Fruit fly (Drosophila melanogaster): Measurements from ENCODE around the gene CG15579.
"Not testable (repeated sequence)": the region's sequence is repeated elsewhere in the genome, so short reads cannot be mapped to it uniquely, and the experiment has no call there.

CG15579 gene

DNA sequence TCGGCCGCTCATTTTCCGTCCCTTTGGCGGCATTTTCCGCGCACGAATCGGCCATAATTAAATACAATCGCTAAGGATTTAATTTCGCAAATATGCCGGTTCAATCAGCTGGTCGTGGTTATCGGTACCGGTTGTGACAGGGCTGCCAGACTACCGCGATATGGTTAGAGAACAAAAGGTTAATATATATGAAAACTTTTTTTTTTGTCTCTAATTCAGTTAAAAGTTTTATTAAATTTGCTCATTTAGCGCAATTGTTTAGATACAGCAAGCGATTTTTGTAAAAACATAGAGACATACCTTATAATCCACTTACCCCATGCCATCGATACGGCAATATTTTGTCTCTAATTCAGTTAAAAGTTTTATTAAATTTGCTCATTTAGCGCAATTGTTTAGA lies 6.4 kb upstream of the CG15579 start (continued):
- TF ChIP-seq E2f1 (GFP tag; IDR thresholded peaks at IDR 0.05) (peak; percentile 36; the same call in 1 of the 2 replicates), prd (GFP tag; IDR thresholded peaks at IDR 0.05) (peak; percentile 81), tgo (GFP tag; IDR thresholded peaks at IDR 0.05) (peak; percentile 65), gsb (GFP tag; IDR thresholded peaks at IDR 0.05) (peak; percentile 21; the same call in 1 of the 2 replicates), CG9932 (GFP tag; IDR thresholded peaks at IDR 0.05) (peak; percentile 66), CG6689 (GFP tag; IDR thresholded peaks at IDR 0.05) (peak; percentile 90), Rx (GFP tag; IDR thresholded peaks at IDR 0.05) (peak; percentile 44; the same call in 1 of the 2 replicates), row (GFP tag; IDR thresholded peaks at IDR 0.05) (peak; percentile 81), Dref (GFP tag; IDR thresholded peaks at IDR 0.05) (peak; percentile 51), ase (GFP tag; IDR thresholded peaks at IDR 0.05) (0 out of 3 replicates have a peak, but pooled peaks have one; percentile 14), CG11093 (GFP tag; IDR thresholded peaks at IDR 0.05) (peak; percentile 44; the same call in 1 of the 3 replicates), B-H1 (GFP tag; IDR thresholded peaks at IDR 0.05) (peak; percentile 18; the same call in 1 of the 3 replicates), CG2889 (GFP tag; IDR thresholded peaks at IDR 0.05) (0 out of 3 replicates have a peak, but pooled peaks have one; percentile 18), lmd (GFP tag; IDR thresholded peaks at IDR 0.05) (peak; percentile 68), ara (GFP tag; IDR thresholded peaks at IDR 0.05) (peak; percentile 39; the same call in 1 of the 2 replicates), CG11456 (GFP tag; IDR thresholded peaks at IDR 0.05) (0 out of 3 replicates have a peak, but pooled peaks have one; percentile 57), Mrtf (GFP tag; IDR thresholded peaks at IDR 0.05) (0 out of 3 replicates have a peak, but pooled peaks have one; percentile 30), CG4404 (GFP tag; IDR thresholded peaks at IDR 0.05) (peak; percentile 40; the same call in 1 of the 2 replicates)
- TF ChIP-seq prd (optimal IDR thresholded peaks at IDR 0.05), result not testable (repeated sequence)

DNA sequence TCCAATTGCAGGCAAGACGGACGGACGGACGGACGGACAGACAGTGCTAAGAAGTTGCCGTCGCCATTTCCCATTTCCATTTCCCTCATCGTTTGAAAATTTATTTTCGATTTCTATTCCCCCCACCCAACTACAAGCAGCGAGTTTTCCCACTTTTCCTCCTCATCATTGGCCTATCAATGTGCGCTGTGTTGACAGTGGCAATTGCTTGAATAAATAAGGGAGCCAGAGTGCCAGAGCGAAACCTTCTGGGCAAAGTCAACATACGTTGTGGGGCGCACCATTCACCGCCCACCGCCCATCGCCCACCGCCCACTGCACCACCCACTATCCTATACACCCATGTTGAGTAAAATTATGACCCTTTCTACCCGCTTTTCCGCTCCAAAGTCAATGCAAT lies 5.6 kb downstream of the CG15579 start:
- TF ChIP-seq CG10565 (GFP tag; optimal IDR thresholded peaks at IDR 0.05) (no peak), lab (GFP tag; optimal IDR thresholded peaks at IDR 0.05) (peak; percentile 25), Dbx (GFP tag; IDR thresholded peaks at IDR 0.05) (no peak), zfh1 (GFP tag; IDR thresholded peaks at IDR 0.05) (0 out of 3 replicates have a peak, but pooled peaks have one; percentile 17), ase (GFP tag; IDR thresholded peaks at IDR 0.05) (no peak), ATbp (GFP tag; optimal IDR thresholded peaks at IDR 0.05) (peak; percentile 41), mirr (GFP tag; optimal IDR thresholded peaks at IDR 0.05) (no peak), CG14667 (GFP tag; IDR thresholded peaks at IDR 0.05) (no peak), CG18599 (GFP tag; optimal IDR thresholded peaks at IDR 0.05) (no peak), chm (GFP tag; IDR thresholded peaks at IDR 0.05) (no peak), TFAM (GFP tag; optimal IDR thresholded peaks at IDR 0.05) (no peak), CG1024 (GFP tag; IDR thresholded peaks at IDR 0.05) (peak; percentile 50; the same call in 1 of the 2 replicates), trem (tag; optimal IDR thresholded peaks at IDR 0.05) (no peak), Side (GFP tag; optimal IDR thresholded peaks at IDR 0.05) (no peak), Med (GFP tag) (peak; percentile 76), Camta (GFP tag; optimal IDR thresholded peaks at IDR 0.05) (no peak), CG13123 (GFP tag; optimal IDR thresholded peaks at IDR 0.05) (no peak), CG15011 (GFP tag; optimal IDR thresholded peaks at IDR 0.05) (no peak), CG7357 (GFP tag; IDR thresholded peaks at IDR 0.05) (no peak), CG10654 (GFP tag; optimal IDR thresholded peaks at IDR 0.05) (no peak), CG12299 (tag; optimal IDR thresholded peaks at IDR 0.05) (no peak), dati (GFP tag; IDR thresholded peaks at IDR 0.05) (no peak), sens (GFP tag) (peak; percentile 27), CG15479 (GFP tag; optimal IDR thresholded peaks at IDR 0.05) (no peak)

Measured in whole organism, embryonic.